Worm (Caenorhabditis elegans) whole organism, early embryonic: ENCODE results near the gene dmsr-15.

ENCODE experiments used
- B0310.2 ChIP-seq: sonication (generic microtip); optimal IDR thresholded peaks from 2 replicates; lab custom pipeline; 2016; ENCODE audit warnings: mild to moderate bottlenecking, missing genetic modification characterization, missing compliant biosample characterization
- F13C5.2 ChIP-seq: sonication (generic microtip); optimal IDR thresholded peaks from 2 replicates; lab custom pipeline; 2017; ENCODE audit warnings: mild to moderate bottlenecking, missing genetic modification characterization, inconsistent platforms, missing compliant biosample characterization
- aly-1 ChIP-seq: sonication (generic microtip); optimal IDR thresholded peaks from 2 replicates; lab custom pipeline; 2016; ENCODE audit warnings: missing genetic modification characterization, missing compliant biosample characterization
- ama-1 ChIP-seq: fragments of 150-350 bp; optimal IDR thresholded peaks from 2 replicates; lab custom pipeline; 2014
- ceh-13 ChIP-seq: fragments of 200-800 bp; sonication (Bioruptor generic); optimal IDR thresholded peaks from 2 replicates; lab custom pipeline; 2018; ENCODE audit warnings: mild to moderate bottlenecking, missing genetic modification characterization, missing compliant biosample characterization
- ceh-36 ChIP-seq: sonication (generic microtip); optimal IDR thresholded peaks from 2 replicates; lab custom pipeline; 2016; ENCODE audit warnings: missing genetic modification characterization, inconsistent platforms, missing compliant biosample characterization
- ets-7 ChIP-seq: sonication (generic microtip); optimal IDR thresholded peaks from 2 replicates; lab custom pipeline; 2016; ENCODE audit warnings: missing genotype, missing genetic modification characterization, missing compliant biosample characterization
- flt-1 ChIP-seq: fragments of 200-800 bp; sonication (Bioruptor generic); IDR thresholded peaks from 2 replicates; pipeline ENCODE4 v1.3.6; 2022; ENCODE audit warnings: missing genetic modification characterization, missing compliant biosample characterization
- hmbx-1 ChIP-seq: sonication (generic microtip); optimal IDR thresholded peaks from 2 replicates; lab custom pipeline; 2016; ENCODE audit warnings: mild to moderate bottlenecking, missing genetic modification characterization, missing compliant biosample characterization
- hmg-4 ChIP-seq: fragments of 200-800 bp; sonication (Bioruptor generic); optimal IDR thresholded peaks from 2 replicates; lab custom pipeline; 2018; ENCODE audit warnings: mild to moderate bottlenecking, missing genetic modification characterization, missing compliant biosample characterization
- hnd-1 ChIP-seq: sonication (generic microtip); optimal IDR thresholded peaks from 2 replicates; lab custom pipeline; 2016; ENCODE audit warnings: missing genetic modification characterization, missing compliant biosample characterization
- pes-1 ChIP-seq: fragments of 200-800 bp; sonication (Bioruptor generic); IDR thresholded peaks from 2 replicates; pipeline ENCODE4 v1.3.6; 2022; ENCODE audit warnings: missing genetic modification reagents, missing genetic modification characterization, missing compliant biosample characterization
- scrt-1 ChIP-seq: fragments of 200-800 bp; sonication (Bioruptor generic); IDR thresholded peaks from 2 replicates; pipeline ENCODE4 v1.3.6; 2022; ENCODE audit warnings: missing genetic modification characterization, missing compliant biosample characterization
- sea-1 ChIP-seq: fragments of 200-800 bp; sonication (Bioruptor generic); conservative IDR thresholded peaks from 2 replicates; pipeline ENCODE4 v1.3.6; 2022; ENCODE audit warnings: missing genetic modification characterization, missing compliant biosample characterization
- tbx-11 ChIP-seq: fragments of 200-800 bp; sonication (Bioruptor generic); IDR thresholded peaks from 2 replicates; pipeline ENCODE4 v1.3.6; 2022; ENCODE audit warnings: missing genetic modification characterization, missing compliant biosample characterization
- tbx-37 ChIP-seq: fragments of 200-800 bp; sonication (Bioruptor generic); conservative IDR thresholded peaks from 2 replicates; pipeline ENCODE4 v1.3.6; 2022; ENCODE audit warnings: missing genetic modification reagents, missing genetic modification characterization, missing compliant biosample characterization
- tra-4 ChIP-seq: sonication (generic microtip); optimal IDR thresholded peaks from 2 replicates; lab custom pipeline; 2017; ENCODE audit warnings: missing genetic modification characterization, missing compliant biosample characterization

The dmsr-15 gene

ce11 chrV:6793744-6794239 lies 34.9 kb downstream of the dmsr-15 start, which contains the start of gene ZC404.1:
TSS of gene ZC404.1 (plus strand) at chrV:6794189.
- TF ChIP-seq hmbx-1 (tag; lab: Kevin White, UChicago) (no peak), pes-1 (GFP tag; lab: Robert Waterston, UW) (no peak), B0310.2 (no peak), ceh-36 (tag; lab: Kevin White, UChicago) (no peak), tbx-11 (GFP tag; lab: Robert Waterston, UW) (no peak), tbx-37 (GFP tag; lab: Robert Waterston, UW) (no peak), tra-4 (tag; lab: Kevin White, UChicago) (no peak), hnd-1 (tag; lab: Kevin White, UChicago) (no peak), ceh-13 (GFP tag; lab: Kevin White, UChicago) (no peak)

DNA sequence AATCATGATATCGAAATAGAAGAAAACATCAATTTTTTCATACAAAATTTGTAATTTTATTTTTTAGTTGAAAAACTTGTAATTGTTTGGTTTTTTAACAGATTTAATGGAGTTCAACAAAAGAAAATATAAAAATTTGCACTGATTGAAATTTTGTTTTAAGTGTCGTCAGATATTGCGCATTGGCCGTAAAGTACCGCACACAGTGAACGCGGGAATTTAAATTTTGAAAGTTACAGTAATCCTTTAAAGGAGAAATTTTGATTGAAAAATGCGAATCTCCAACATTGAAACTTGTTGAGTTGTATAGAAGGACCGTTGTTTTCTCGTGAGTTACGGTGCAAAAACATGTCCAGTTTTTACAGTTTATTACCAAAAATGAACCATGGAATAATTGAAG lies 35.7 kb downstream of the dmsr-15 start:
- TF ChIP-seq B0310.2 (no peak), hnd-1 (tag; lab: Kevin White, UChicago) (no peak), aly-1 (tag; lab: Kevin White, UChicago) (no peak), tbx-37 (GFP tag; lab: Robert Waterston, UW) (no peak), F13C5.2 (tag; lab: Kevin White, UChicago) (no peak), hmbx-1 (tag; lab: Kevin White, UChicago) (no peak), hmg-4 (GFP tag; lab: Kevin White, UChicago) (no peak), ama-1 (lab: Kevin White, UChicago) (no peak), scrt-1 (GFP tag; lab: Robert Waterston, UW) (no peak), pes-1 (GFP tag; lab: Robert Waterston, UW) (no peak), ceh-13 (GFP tag; lab: Kevin White, UChicago) (no peak), flt-1 (no peak), tra-4 (tag; lab: Kevin White, UChicago) (no peak), sea-1 (no peak), ets-7 (no peak), tbx-11 (GFP tag; lab: Robert Waterston, UW) (no peak), ceh-36 (tag; lab: Kevin White, UChicago) (no peak)

- no peak for TF ChIP-seq flt-1
- TF ChIP-seq scrt-1 (GFP tag; lab: Robert Waterston, UW), result no peak
- TF ChIP-seq ceh-36 (tag; lab: Kevin White, UChicago), result no peak
- no peak for TF ChIP-seq tbx-11 (GFP tag; lab: Robert Waterston, UW)
- TF ChIP-seq hmg-4 (GFP tag; lab: Kevin White, UChicago), result no peak
- TF ChIP-seq B0310.2, result no peak
- TF ChIP-seq hmbx-1 (tag; lab: Kevin White, UChicago), result no peak
- no peak for TF ChIP-seq tra-4 (tag; lab: Kevin White, UChicago)
- TF ChIP-seq ets-7, result no peak
- TF ChIP-seq tbx-37 (GFP tag; lab: Robert Waterston, UW), result no peak
- no peak for TF ChIP-seq ama-1 (lab: Kevin White, UChicago)
- no peak for TF ChIP-seq F13C5.2 (tag; lab: Kevin White, UChicago)
- TF ChIP-seq aly-1 (tag; lab: Kevin White, UChicago), result no peak
- TF ChIP-seq ceh-13 (GFP tag; lab: Kevin White, UChicago), result no peak
These were observed 36.1 kb downstream of the dmsr-15 start, which contains the start of gene gck-2 for ce11 chrV:6792565-6792964. TSS of gene gck-2 (minus strand) at chrV:6792665.

- TF ChIP-seq hnd-1 (tag; lab: Kevin White, UChicago), result no peak
- no peak for TF ChIP-seq tra-4 (tag; lab: Kevin White, UChicago)
- TF ChIP-seq hmg-4 (GFP tag; lab: Kevin White, UChicago), result no peak
- 0 out of 2 replicates have a peak, but pooled peaks have one; percentile 13 for TF ChIP-seq scrt-1 (GFP tag; lab: Robert Waterston, UW)
- TF ChIP-seq ama-1 (lab: Kevin White, UChicago), result peak; percentile 69
- no peak for TF ChIP-seq flt-1
These were observed 40.7 kb downstream of the dmsr-15 start, which contains the start of gene ZC404.2 for ce11 chrV:6787906-6788430. TSS of gene ZC404.2 (plus strand) at chrV:6787952.

DNA sequence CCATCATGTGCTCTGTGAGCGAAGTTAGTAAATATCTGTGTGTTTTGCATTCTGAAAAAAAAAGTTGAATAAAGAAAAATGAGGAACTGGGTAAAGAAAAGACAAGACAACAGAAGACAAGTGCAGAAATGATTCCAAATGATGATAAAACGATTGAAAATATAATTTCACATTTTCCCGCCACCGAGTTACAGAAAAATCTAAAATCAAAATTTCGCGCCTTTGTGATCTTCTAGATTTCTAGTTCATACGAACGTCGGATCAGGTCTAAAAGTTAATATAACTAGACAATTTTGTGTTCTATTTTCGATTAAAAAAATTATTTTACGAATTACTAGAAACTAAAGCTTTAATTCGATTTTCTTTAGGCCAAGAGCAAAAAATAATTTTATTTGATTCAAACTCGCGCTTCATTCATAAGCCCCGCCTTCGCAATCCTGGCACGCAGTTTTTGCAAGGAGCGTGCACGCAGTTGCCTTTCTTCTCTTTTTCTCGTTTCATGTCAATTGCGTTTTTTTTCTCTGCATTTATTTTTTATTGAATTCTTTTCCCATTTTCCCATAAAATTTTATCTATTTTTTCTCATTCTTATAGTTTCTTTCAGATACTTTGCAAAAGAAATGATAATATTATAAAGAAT lies 43.7 kb downstream of the dmsr-15 start, which contains the start of the genes spn-4 and spe-39:
spn-4 (minus strand) TSS at position 51 of the 640 bp plus-strand sequence.
spe-39 (plus strand) TSS at position 599 of the 640 bp plus-strand sequence.
- TF ChIP-seq ceh-13 (GFP tag; lab: Kevin White, UChicago) (peak; percentile 3), ets-7 (peak; percentile 26), F13C5.2 (tag; lab: Kevin White, UChicago) (peak; percentile 71), sea-1 (0 out of 2 replicates have a peak, but pooled peaks have one; percentile 56), flt-1 (no peak)

- TF ChIP-seq hmg-4 (GFP tag; lab: Kevin White, UChicago), result no peak
- no peak for TF ChIP-seq ama-1 (lab: Kevin White, UChicago)
- no peak for TF ChIP-seq aly-1 (tag; lab: Kevin White, UChicago)
- TF ChIP-seq hnd-1 (tag; lab: Kevin White, UChicago), result no peak
These were observed 45.6 kb downstream of the dmsr-15 start for ce11 chrV:6783044-6783625.

ce11 chrV:6782260-6782659 lies 46.4 kb downstream of the dmsr-15 start:
- TF ChIP-seq flt-1 (no peak), B0310.2 (no peak), ceh-36 (tag; lab: Kevin White, UChicago) (no peak), hnd-1 (tag; lab: Kevin White, UChicago) (no peak), F13C5.2 (tag; lab: Kevin White, UChicago) (no peak), sea-1 (no peak), ets-7 (no peak), scrt-1 (GFP tag; lab: Robert Waterston, UW) (no peak), ama-1 (lab: Kevin White, UChicago) (no peak), tra-4 (tag; lab: Kevin White, UChicago) (no peak)
